Worm (Caenorhabditis elegans): ENCODE measurements around the gene asg-2.

- TF ChIP-seq dve-1 (tag; optimal IDR thresholded peaks at IDR 0.05) (no peak), fax-1 (tag; optimal IDR thresholded peaks at IDR 0.05) (no peak), unc-3 (GFP tag; conservative IDR thresholded peaks at IDR 0.05) (no peak), unc-3 (tag; optimal IDR thresholded peaks at IDR 0.05) (no peak), rnt-1 (tag; optimal IDR thresholded peaks at IDR 0.05) (no peak), tbx-2 (tag; optimal IDR thresholded peaks at IDR 0.05) (no peak), T23F11.4 (GFP tag; optimal IDR thresholded peaks at IDR 0.05) (no peak), ama-1 (optimal IDR thresholded peaks at IDR 0.05) (no peak), nhr-11 (tag; optimal IDR thresholded peaks at IDR 0.05) (no peak), elt-4 (tag; optimal IDR thresholded peaks at IDR 0.05) (no peak), npax-4 (tag; optimal IDR thresholded peaks at IDR 0.05) (no peak), pha-4 (tag; optimal IDR thresholded peaks at IDR 0.05) (no peak), ceh-6 (GFP tag; optimal IDR thresholded peaks at IDR 0.05) (no peak), pha-2 (tag; optimal IDR thresholded peaks at IDR 0.05) (no peak), hlh-6 (tag; optimal IDR thresholded peaks at IDR 0.05) (no peak)
Measured at ce11 chrX:6818036-6818488, 23.0 kb upstream of the asg-2 start, which contains the start of gene dhs-28.

Measured in whole organism, late embryonic.